Worm (Caenorhabditis elegans) whole organism, L4/young adult: ENCODE measurements around the gene ccz-1.

Experiments used
- W03F9.2 ChIP-seq: fragments of 150-350 bp; optimal IDR thresholded peaks from 2 replicates; lab custom pipeline; 2014; ENCODE audit warnings: missing biosample characterization, missing genetic modification characterization
- dao-5 ChIP-seq: sonication (generic microtip); optimal IDR thresholded peaks from 2 replicates; lab custom pipeline; 2016; ENCODE audit warnings: missing genotype, missing genetic modification characterization, moderate library complexity, missing compliant biosample characterization
- him-1 ChIP-seq: sonication (generic microtip); optimal IDR thresholded peaks from 2 replicates; lab custom pipeline; 2016; ENCODE audit warnings: missing genotype, missing genetic modification reagents, missing genetic modification characterization, missing compliant biosample characterization

DNA sequence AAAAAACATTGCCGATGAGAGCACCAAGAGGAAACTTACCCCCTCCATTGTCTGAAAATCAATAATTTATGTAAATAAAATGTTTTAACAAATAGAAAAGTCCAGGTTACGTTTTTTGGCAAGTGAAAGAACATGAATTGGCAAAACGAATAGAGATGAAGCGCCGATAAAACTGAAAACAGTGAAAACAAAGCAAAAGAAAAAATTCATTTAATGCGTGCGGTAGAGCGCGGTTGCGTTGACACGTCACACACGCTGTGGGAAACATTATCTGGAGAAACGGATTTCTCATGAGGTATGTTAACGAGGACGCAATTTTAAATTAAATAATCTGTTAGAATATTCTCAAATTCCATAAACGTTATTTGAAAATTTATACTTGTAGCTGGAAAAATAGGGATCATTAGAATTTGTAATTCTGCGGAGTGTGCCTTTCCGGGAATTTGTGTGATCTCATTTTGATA lies 36.6 kb downstream of the ccz-1 start, which contains the start of gene zipt-9:
- TF ChIP-seq W03F9.2 (no peak), him-1 (peak; percentile 30), dao-5 (tag; lab: Kevin White, UChicago) (no peak)
